Worm (Caenorhabditis elegans) whole organism, young adult: ENCODE results near the gene ten-1.

Experiments used
- B0019.2 ChIP-seq: fragments of 200-800 bp; sonication (Bioruptor generic); conservative IDR thresholded peaks from 2 replicates; pipeline ENCODE4 v1.3.6; 2022; ENCODE audit warnings: missing genetic modification reagents, missing genetic modification characterization, missing compliant biosample characterization
- D2030.7 ChIP-seq: fragments of 200-800 bp; sonication (Bioruptor generic); IDR thresholded peaks from 2 replicates; pipeline ENCODE4 v1.3.6; 2022; ENCODE audit warnings: missing genetic modification reagents, missing genetic modification characterization, missing compliant biosample characterization
- F10E7.11 ChIP-seq: sonication (generic microtip); optimal IDR thresholded peaks from 2 replicates; lab custom pipeline; 2017; ENCODE audit warnings: mild to moderate bottlenecking, missing genetic modification characterization, moderate library complexity, missing compliant biosample characterization
- F33H1.4 ChIP-seq: fragments of 200-800 bp; sonication (Bioruptor generic); IDR thresholded peaks from 2 replicates; pipeline ENCODE4 v1.3.6; 2022; ENCODE audit warnings: missing genetic modification reagents, missing genetic modification characterization, missing compliant biosample characterization
- F52B5.7 ChIP-seq: sonication (generic microtip); optimal IDR thresholded peaks from 2 replicates; lab custom pipeline; 2016; ENCODE audit warnings: mild to moderate bottlenecking, missing genetic modification characterization, missing compliant biosample characterization
- F55B11.4 ChIP-seq: sonication (generic microtip); optimal IDR thresholded peaks from 2 replicates; lab custom pipeline; 2016; ENCODE audit warnings: missing compliant biosample characterization, missing genetic modification characterization, borderline replicate concordance; ENCODE audit not compliant: insufficient read depth
- Y53F4B.3 ChIP-seq: fragments of 200-800 bp; sonication (Bioruptor generic); IDR thresholded peaks from 2 replicates; pipeline ENCODE4 v1.3.6; 2022; ENCODE audit warnings: missing genetic modification reagents, missing genetic modification characterization, missing compliant biosample characterization
- Y56A3A.18 ChIP-seq: fragments of 200-800 bp; sonication (Bioruptor generic); IDR thresholded peaks from 2 replicates; pipeline ENCODE4 v1.3.6; 2022; ENCODE audit warnings: missing genetic modification reagents, missing genetic modification characterization, missing compliant biosample characterization
- Y79H2A.3 ChIP-seq: fragments of 200-800 bp; sonication (Bioruptor generic); conservative IDR thresholded peaks from 2 replicates; pipeline ENCODE4 v1.3.6; 2022; ENCODE audit warnings: missing genetic modification reagents, missing genetic modification characterization, missing compliant biosample characterization
- ama-1 ChIP-seq, 3 experiments: fragments of 150-350 bp in 1 of 3; sonication (generic microtip) in 2 of 3; optimal IDR thresholded peaks; 2 replicates each; lab custom pipeline; 2014 to 2018; ENCODE audit warnings: missing biosample characterization in 2 of 3, missing genetic modification characterization in 2 of 3, missing genetic modification reagents in 2 of 3
- aptf-2 ChIP-seq: fragments of 200-800 bp; sonication (Bioruptor generic); conservative IDR thresholded peaks from 2 replicates; pipeline ENCODE4 v1.3.6; 2022; ENCODE audit warnings: missing genetic modification reagents, missing genetic modification characterization, missing compliant biosample characterization
- athp-1 ChIP-seq: sonication (generic microtip); optimal IDR thresholded peaks from 2 replicates; lab custom pipeline; 2017; ENCODE audit warnings: mild to moderate bottlenecking, missing genetic modification characterization, missing compliant biosample characterization
- attf-3 ChIP-seq: fragments of 200-800 bp; sonication (Bioruptor generic); conservative IDR thresholded peaks from 2 replicates; pipeline ENCODE4 v1.3.6; 2022; ENCODE audit warnings: missing genetic modification reagents, missing genetic modification characterization, missing compliant biosample characterization
- attf-6 ChIP-seq: fragments of 200-800 bp; sonication (Bioruptor generic); IDR thresholded peaks from 2 replicates; pipeline ENCODE4 v1.3.6; 2022; ENCODE audit warnings: missing genetic modification reagents, missing genetic modification characterization, missing compliant biosample characterization
- cebp-2 ChIP-seq: fragments of 200-800 bp; sonication (Bioruptor generic); IDR thresholded peaks from 2 replicates; pipeline ENCODE4 v1.3.6; 2022; ENCODE audit warnings: missing genetic modification characterization, missing compliant biosample characterization
- ceh-58 ChIP-seq: fragments of 200-800 bp; sonication (Bioruptor generic); IDR thresholded peaks from 2 replicates; pipeline ENCODE4 v1.3.6; 2022; ENCODE audit warnings: missing genetic modification characterization, missing compliant biosample characterization
- ceh-91 ChIP-seq: fragments of 200-800 bp; sonication (Bioruptor generic); IDR thresholded peaks from 2 replicates; pipeline ENCODE4 v1.3.6; 2022; ENCODE audit warnings: missing genetic modification reagents, missing genetic modification characterization, missing compliant biosample characterization
- egl-18 ChIP-seq: fragments of 200-800 bp; sonication (Bioruptor generic); IDR thresholded peaks from 2 replicates; pipeline ENCODE4 v1.3.6; 2022; ENCODE audit warnings: missing genetic modification reagents, missing genetic modification characterization, missing compliant biosample characterization
- egrh-3 ChIP-seq: fragments of 200-800 bp; sonication (Bioruptor generic); IDR thresholded peaks from 2 replicates; pipeline ENCODE4 v1.3.6; 2022; ENCODE audit warnings: missing genetic modification reagents, missing genetic modification characterization, missing compliant biosample characterization
- ets-4 ChIP-seq: fragments of 200-800 bp; sonication (Bioruptor generic); optimal IDR thresholded peaks from 2 replicates; lab custom pipeline; 2018; ENCODE audit warnings: mild to moderate bottlenecking, missing genetic modification characterization, missing compliant biosample characterization
- gei-17 ChIP-seq: fragments of 200-800 bp; sonication (Bioruptor generic); optimal IDR thresholded peaks from 2 replicates; lab custom pipeline; 2018; ENCODE audit warnings: mild to moderate bottlenecking, missing genetic modification characterization, missing compliant biosample characterization
- hlh-12 ChIP-seq: sonication (generic microtip); optimal IDR thresholded peaks from 2 replicates; lab custom pipeline; 2016; ENCODE audit warnings: missing genetic modification characterization, missing compliant biosample characterization
- hlh-26 ChIP-seq: fragments of 200-800 bp; sonication (Bioruptor generic); conservative IDR thresholded peaks from 2 replicates; pipeline ENCODE4 v1.3.6; 2022; ENCODE audit warnings: missing genetic modification reagents, missing genetic modification characterization, missing compliant biosample characterization
- hmg-1.2 ChIP-seq: fragments of 200-800 bp; sonication (Bioruptor generic); IDR thresholded peaks from 2 replicates; pipeline ENCODE4 v1.3.6; 2022; ENCODE audit warnings: missing genetic modification reagents, missing genetic modification characterization, missing compliant biosample characterization
- hmg-20 ChIP-seq: fragments of 200-800 bp; sonication (Bioruptor generic); IDR thresholded peaks from 2 replicates; pipeline ENCODE4 v1.3.6; 2022; ENCODE audit warnings: missing genetic modification reagents, missing genetic modification characterization, missing compliant biosample characterization
- hrde-1 ChIP-seq: sonication (generic microtip); optimal IDR thresholded peaks from 2 replicates; lab custom pipeline; 2016; ENCODE audit warnings: missing genetic modification characterization, mild to moderate bottlenecking, missing compliant biosample characterization, moderate library complexity, missing genotype, missing genetic modification reagents, borderline replicate concordance
- lag-1 ChIP-seq: fragments of 200-800 bp; sonication (Bioruptor generic); IDR thresholded peaks from 2 replicates; pipeline ENCODE4 v1.3.6; 2022; ENCODE audit warnings: missing genetic modification reagents, missing genetic modification characterization, missing compliant biosample characterization
- lin-26 ChIP-seq: fragments of 200-800 bp; sonication (Bioruptor generic); IDR thresholded peaks from 2 replicates; pipeline ENCODE4 v1.3.6; 2022; ENCODE audit warnings: missing genetic modification reagents, missing genetic modification characterization, missing compliant biosample characterization
- lsl-1 ChIP-seq: fragments of 200-800 bp; sonication (Bioruptor generic); optimal IDR thresholded peaks from 2 replicates; lab custom pipeline; 2018; ENCODE audit warnings: mild to moderate bottlenecking, missing genetic modification characterization, moderate library complexity, missing compliant biosample characterization
- madf-6 ChIP-seq: fragments of 200-800 bp; sonication (Bioruptor generic); IDR thresholded peaks from 2 replicates; pipeline ENCODE4 v1.3.6; 2022; ENCODE audit warnings: missing genetic modification reagents, missing genetic modification characterization, missing compliant biosample characterization
- madf-8 ChIP-seq: fragments of 200-800 bp; sonication (Bioruptor generic); conservative IDR thresholded peaks from 2 replicates; pipeline ENCODE4 v1.3.6; 2022; ENCODE audit warnings: missing genetic modification reagents, missing genetic modification characterization, missing compliant biosample characterization
- mes-4 ChIP-seq: sonication (generic microtip); optimal IDR thresholded peaks from 2 replicates; lab custom pipeline; 2016; ENCODE audit warnings: missing genotype, missing genetic modification characterization, missing compliant biosample characterization
- mxl-1 ChIP-seq: sonication (generic microtip); optimal IDR thresholded peaks from 2 replicates; lab custom pipeline; 2016; ENCODE audit warnings: missing genetic modification characterization, missing compliant biosample characterization
- nhr-27 ChIP-seq: fragments of 200-800 bp; sonication (Bioruptor generic); optimal IDR thresholded peaks from 2 replicates; lab custom pipeline; 2018; ENCODE audit warnings: mild to moderate bottlenecking, missing genetic modification characterization, moderate library complexity, missing compliant biosample characterization
- nhr-80 ChIP-seq: sonication (generic microtip); optimal IDR thresholded peaks from 2 replicates; lab custom pipeline; 2016; ENCODE audit warnings: missing genetic modification characterization, missing compliant biosample characterization
- nhr-90 ChIP-seq: sonication (generic microtip); optimal IDR thresholded peaks from 2 replicates; lab custom pipeline; 2016; ENCODE audit warnings: missing genotype, mild to moderate bottlenecking, missing genetic modification characterization, missing compliant biosample characterization
- pbrm-1 ChIP-seq: fragments of 200-800 bp; sonication (Bioruptor generic); IDR thresholded peaks from 2 replicates; pipeline ENCODE4 v1.3.6; 2022; ENCODE audit warnings: missing genetic modification reagents, missing genetic modification characterization, missing compliant biosample characterization
- rec-8 ChIP-seq, 2 experiments: sonication (generic microtip); optimal IDR thresholded peaks; 2 replicates each; lab custom pipeline; 2016; ENCODE audit warnings: mild to moderate bottlenecking in 2 of 2, missing genetic modification characterization in 2 of 2, missing genetic modification reagents in 2 of 2, missing genotype in 2 of 2, missing biosample characterization in 1 of 2, missing compliant biosample characterization in 1 of 2, moderate library complexity in 1 of 2
- sdz-38 ChIP-seq: sonication (generic microtip); optimal IDR thresholded peaks from 2 replicates; lab custom pipeline; 2016; ENCODE audit warnings: missing genotype, missing genetic modification characterization, missing compliant biosample characterization
- sea-2 ChIP-seq: fragments of 200-800 bp; sonication (Bioruptor generic); IDR thresholded peaks from 2 replicates; pipeline ENCODE4 v1.3.6; 2022; ENCODE audit warnings: missing genetic modification characterization, missing compliant biosample characterization
- snpc-3.4 ChIP-seq: sonication (generic microtip); optimal IDR thresholded peaks from 2 replicates; lab custom pipeline; 2017; ENCODE audit warnings: missing genetic modification characterization, mild to moderate bottlenecking, missing compliant biosample characterization, antibody characterized with exemption, moderate library complexity, missing genotype, missing genetic modification reagents
- tbp1 ChIP-seq: fragments of 200-800 bp; sonication (Bioruptor generic); optimal IDR thresholded peaks from 2 replicates; lab custom pipeline; 2018; ENCODE audit warnings: mild to moderate bottlenecking, missing genetic modification characterization, missing compliant biosample characterization
- unc-130 ChIP-seq: sonication (generic microtip); optimal IDR thresholded peaks from 2 replicates; lab custom pipeline; 2016; ENCODE audit warnings: missing genetic modification reagents, missing genetic modification characterization, missing compliant biosample characterization
- unc-62 ChIP-seq: fragments of 150-350 bp; optimal IDR thresholded peaks from 2 replicates; lab custom pipeline; 2014; ENCODE audit warnings: missing biosample characterization, missing genetic modification reagents, missing genetic modification characterization
- xnd-1 ChIP-seq: sonication (generic microtip); optimal IDR thresholded peaks from 2 replicates; lab custom pipeline; 2016; ENCODE audit warnings: missing genotype, missing genetic modification reagents, missing genetic modification characterization, missing compliant biosample characterization
- ztf-22 ChIP-seq: fragments of 200-800 bp; sonication (Bioruptor generic); optimal IDR thresholded peaks from 2 replicates; lab custom pipeline; 2018; ENCODE audit warnings: mild to moderate bottlenecking, missing genetic modification characterization, moderate library complexity, missing compliant biosample characterization
- ztf-25 ChIP-seq: fragments of 200-800 bp; sonication (Bioruptor generic); IDR thresholded peaks from 2 replicates; pipeline ENCODE4 v1.3.6; 2022; ENCODE audit warnings: missing genetic modification reagents, missing genetic modification characterization, missing compliant biosample characterization
- ztf-3 ChIP-seq: fragments of 200-800 bp; sonication (Bioruptor generic); optimal IDR thresholded peaks from 2 replicates; lab custom pipeline; 2018; ENCODE audit warnings: mild to moderate bottlenecking, missing genetic modification characterization, missing compliant biosample characterization
- ztf-6 ChIP-seq: fragments of 200-800 bp; sonication (Bioruptor generic); IDR thresholded peaks from 2 replicates; pipeline ENCODE4 v1.3.6; 2022; ENCODE audit warnings: missing genetic modification reagents, missing genetic modification characterization, missing compliant biosample characterization

The ten-1 gene

DNA sequence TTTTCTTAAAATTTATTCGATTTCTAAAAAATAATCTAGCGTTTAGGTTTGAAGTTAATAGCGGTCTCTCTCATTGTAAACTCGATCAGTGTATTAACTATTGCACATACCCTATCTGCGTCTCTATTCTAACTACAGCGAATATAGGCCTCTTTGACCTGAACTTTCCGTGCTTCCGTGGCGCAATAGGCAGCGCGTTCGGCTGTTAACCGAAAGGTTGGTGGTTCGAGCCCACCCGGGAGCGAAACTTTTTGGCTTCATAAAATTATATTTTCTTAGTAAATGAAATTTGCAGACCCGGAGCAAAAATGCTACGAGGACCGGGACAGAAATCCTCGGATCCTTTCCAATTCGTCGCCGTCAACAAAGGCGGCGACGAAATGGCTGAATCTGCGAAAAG is 15.3 kb upstream of the ten-1 start (continued):
- TF ChIP-seq attf-3 (peak; percentile 26; the same call in 1 of the 2 replicates), gei-17 (GFP tag; lab: Kevin White, UChicago) (no peak), ztf-3 (GFP tag; lab: Kevin White, UChicago) (no peak), attf-6 (GFP tag; lab: Robert Waterston, UW) (no peak), D2030.7 (no peak), lag-1 (GFP tag; lab: Robert Waterston, UW) (no peak), nhr-90 (peak; percentile 46), sea-2 (no peak), Y56A3A.18 (no peak), F52B5.7 (tag; lab: Kevin White, UChicago) (no peak), hlh-12 (tag; lab: Kevin White, UChicago) (no peak), F10E7.11 (tag; lab: Kevin White, UChicago) (no peak), egrh-3 (GFP tag; lab: Robert Waterston, UW) (no peak), hlh-26 (GFP tag; lab: Robert Waterston, UW) (no peak), nhr-80 (tag; lab: Kevin White, UChicago) (peak; percentile 19), sdz-38 (tag; lab: Kevin White, UChicago) (no peak), ceh-58 (GFP tag; lab: Robert Waterston, UW) (no peak), rec-8 (tag; optimal IDR thresholded peaks at IDR 0.05; lab: Kevin White, UChicago) (no peak), athp-1 (tag; lab: Kevin White, UChicago) (peak; percentile 10), ztf-6 (no peak), cebp-2 (no peak), egl-18 (GFP tag; lab: Robert Waterston, UW) (no peak), F55B11.4 (tag; lab: Kevin White, UChicago) (no peak), nhr-27 (tag; lab: Kevin White, UChicago) (no peak), ztf-25 (GFP tag; lab: Robert Waterston, UW) (no peak), unc-62 (GFP tag; lab: Kevin White, UChicago) (no peak), ztf-22 (no peak), mxl-1 (tag; lab: Kevin White, UChicago) (peak; percentile 44), lsl-1 (GFP tag; lab: Kevin White, UChicago) (peak; percentile 9), unc-130 (GFP tag; lab: Kevin White, UChicago) (peak; percentile 7), lin-26 (peak; percentile 64; the same call in 1 of the 2 replicates), ets-4 (GFP tag; lab: Kevin White, UChicago) (no peak), F33H1.4 (peak; percentile 16; the same call in 1 of the 2 replicates), madf-8 (GFP tag; lab: Robert Waterston, UW) (no peak), hmg-20 (GFP tag; lab: Robert Waterston, UW) (no peak), aptf-2 (GFP tag; lab: Robert Waterston, UW) (no peak), hmg-1.2 (GFP tag; lab: Robert Waterston, UW) (peak; percentile 68), Y79H2A.3 (GFP tag; lab: Robert Waterston, UW) (no peak), madf-6 (GFP tag; lab: Robert Waterston, UW) (no peak; the same call in 1 of the 2 replicates), ceh-91 (GFP tag; lab: Robert Waterston, UW) (no peak), Y53F4B.3 (GFP tag; lab: Robert Waterston, UW) (no peak), pbrm-1 (GFP tag; lab: Robert Waterston, UW) (no peak), ama-1 (optimal IDR thresholded peaks at IDR 0.05; lab: Kevin White, UChicago) (no peak), ama-1 (GFP tag; optimal IDR thresholded peaks at IDR 0.05; lab: Kevin White, UChicago) (peak in 1 of 2 experiments; percentile 74), hrde-1 (tag; lab: Kevin White, UChicago) (no peak), B0019.2 (GFP tag; lab: Robert Waterston, UW) (no peak), tbp1 (GFP tag; lab: Kevin White, UChicago) (peak; percentile 96), snpc-3.4 (tag; lab: Kevin White, UChicago) (no peak), mes-4 (tag; lab: Kevin White, UChicago) (no peak), xnd-1 (no peak)
